Fruit fly (Drosophila melanogaster) whole organism: Measurements from ENCODE around the gene Mp.

Experiments
- EcR ChIP-seq, 2 experiments: fragments of >200 bp; optimal IDR thresholded peaks; 2 replicates each; lab custom pipeline; 2017; ENCODE audit warnings: missing biosample characterization in 2 of 2, missing genetic modification characterization in 2 of 2, missing genetic modification reagents in 2 of 2
- psq ChIP-seq: fragments of >200 bp; optimal IDR thresholded peaks from 2 replicates; lab custom pipeline; 2017

dm6 chr3L:7006421-7006820 is 7.8 kb downstream of the Mp start:
- TF ChIP-seq EcR (GFP tag; optimal IDR thresholded peaks at IDR 0.05; lab: Kevin White, UChicago), result no peak
- no peak for TF ChIP-seq psq (lab: Kevin White, UChicago)
